Worm (Caenorhabditis elegans) whole organism, L1 larva: Measurements from ENCODE around the gene mom-1.

Experiments used
- elt-3 ChIP-seq, 6 experiments: fragments of 150-350 bp in 1 of 6; sonication (generic microtip); optimal IDR thresholded peaks; 2 replicates each; lab custom pipeline; 2017 to 2018; ENCODE audit warnings: missing biosample characterization in 6 of 6, missing genetic modification characterization in 6 of 6, inconsistent platforms in 1 of 6
- lin-13 ChIP-seq: fragments of 150-350 bp; optimal IDR thresholded peaks from 2 replicates; lab custom pipeline; 2014; ENCODE audit warnings: missing biosample characterization, missing genetic modification reagents, missing genetic modification characterization
- mab-9 ChIP-seq: fragments of 200-800 bp; sonication (Bioruptor generic); IDR thresholded peaks from 2 replicates; pipeline ENCODE4 v1.3.6; 2022; ENCODE audit warnings: missing genetic modification reagents, missing genetic modification characterization, missing compliant biosample characterization
- nhr-84 ChIP-seq: sonication (generic microtip); optimal IDR thresholded peaks from 2 replicates; lab custom pipeline; 2017; ENCODE audit warnings: missing biosample characterization, missing genetic modification characterization
- nhr-85 ChIP-seq: sonication (generic microtip); peaks from one replicate; lab custom pipeline; 2016; ENCODE audit warnings: missing genetic modification characterization, inconsistent platforms, missing compliant biosample characterization
- skn-1 ChIP-seq: fragments of 150-350 bp; optimal IDR thresholded peaks from 2 replicates; lab custom pipeline; 2014; ENCODE audit warnings: missing biosample characterization, missing genetic modification characterization

ce11 chrX:6321380-6321779, 28.5 kb downstream of the mom-1 start:
- no peak for TF ChIP-seq lin-13 (GFP tag; lab: Kevin White, UChicago)
- no peak for TF ChIP-seq elt-3 (tag; optimal IDR thresholded peaks at IDR 0.05; lab: Kevin White, UChicago)
- no peak for TF ChIP-seq mab-9 (GFP tag; lab: Robert Waterston, UW)
- no peak for TF ChIP-seq skn-1 (tag; lab: Kevin White, UChicago)
- TF ChIP-seq nhr-84 (tag; lab: Kevin White, UChicago), result no peak
- no peak for TF ChIP-seq nhr-85 (tag; lab: Kevin White, UChicago)
